Worm (Caenorhabditis elegans) whole organism, young adult: ENCODE results near the gene ung-1.

Experiments used
- B0261.1 ChIP-seq: sonication (generic microtip); optimal IDR thresholded peaks from 2 replicates; lab custom pipeline; 2016; ENCODE audit warnings: mild to moderate bottlenecking, missing genetic modification characterization, moderate library complexity, missing compliant biosample characterization
- F33H1.4 ChIP-seq: fragments of 200-800 bp; sonication (Bioruptor generic); IDR thresholded peaks from 2 replicates; pipeline ENCODE4 v1.3.6; 2022; ENCODE audit warnings: missing genetic modification reagents, missing genetic modification characterization, missing compliant biosample characterization
- F39B2.1 ChIP-seq: fragments of 200-800 bp; sonication (Bioruptor generic); IDR thresholded peaks from 2 replicates; pipeline ENCODE4 v1.3.6; 2022; ENCODE audit warnings: missing genetic modification reagents, missing genetic modification characterization, missing compliant biosample characterization
- F57A8.1 ChIP-seq: fragments of 200-800 bp; sonication (Bioruptor generic); optimal IDR thresholded peaks from 2 replicates; lab custom pipeline; 2018; ENCODE audit warnings: mild to moderate bottlenecking, missing genetic modification characterization, moderate library complexity, missing compliant biosample characterization
- ZK185.1 ChIP-seq: sonication (generic microtip); optimal IDR thresholded peaks from 2 replicates; lab custom pipeline; 2016; ENCODE audit warnings: mild to moderate bottlenecking, missing genetic modification characterization, missing compliant biosample characterization; ENCODE audit not compliant: poor library complexity, severe bottlenecking
- ama-1 ChIP-seq, 3 experiments: fragments of 150-350 bp in 1 of 3; sonication (generic microtip) in 2 of 3; optimal IDR thresholded peaks; 2 replicates each; lab custom pipeline; 2014 to 2018; ENCODE audit warnings: missing biosample characterization in 2 of 3, missing genetic modification characterization in 2 of 3, missing genetic modification reagents in 2 of 3
- atf-7 ChIP-seq: sonication (generic microtip); optimal IDR thresholded peaks from 2 replicates; lab custom pipeline; 2017; ENCODE audit warnings: mild to moderate bottlenecking, missing genetic modification characterization, missing compliant biosample characterization
- attf-5 ChIP-seq: fragments of 200-800 bp; sonication (Bioruptor generic); optimal IDR thresholded peaks from 2 replicates; lab custom pipeline; 2018; ENCODE audit warnings: mild to moderate bottlenecking, missing genetic modification characterization, missing compliant biosample characterization
- attf-6 ChIP-seq: fragments of 200-800 bp; sonication (Bioruptor generic); IDR thresholded peaks from 2 replicates; pipeline ENCODE4 v1.3.6; 2022; ENCODE audit warnings: missing genetic modification reagents, missing genetic modification characterization, missing compliant biosample characterization
- cebp-1 ChIP-seq, 2 experiments: fragments of 200-800 bp in 1 of 2; sonication (Bioruptor generic) in 1 of 2; sonication (generic microtip) in 1 of 2; IDR thresholded peaks in 1 of 2; optimal IDR thresholded peaks in 1 of 2; 2 replicates each; pipeline versions ENCODE4 v1.3.6 to Lab custom; 2017 to 2022; ENCODE audit warnings: missing compliant biosample characterization in 2 of 2, missing genetic modification characterization in 2 of 2, mild to moderate bottlenecking in 1 of 2, missing genetic modification reagents in 1 of 2, moderate library complexity in 1 of 2
- ceh-58 ChIP-seq: fragments of 200-800 bp; sonication (Bioruptor generic); IDR thresholded peaks from 2 replicates; pipeline ENCODE4 v1.3.6; 2022; ENCODE audit warnings: missing genetic modification characterization, missing compliant biosample characterization
- die-1 ChIP-seq: sonication (generic microtip); optimal IDR thresholded peaks from 2 replicates; lab custom pipeline; 2016; ENCODE audit warnings: missing genotype, mild to moderate bottlenecking, missing genetic modification characterization, missing compliant biosample characterization
- dox-1 ChIP-seq: fragments of 200-800 bp; sonication (Bioruptor generic); IDR thresholded peaks from 2 replicates; pipeline ENCODE4 v1.3.6; 2022; ENCODE audit warnings: missing genetic modification reagents, missing genetic modification characterization, missing compliant biosample characterization
- efl-1 ChIP-seq: fragments of 150-350 bp; optimal IDR thresholded peaks from 2 replicates; lab custom pipeline; 2014; ENCODE audit warnings: missing biosample characterization, missing genetic modification reagents, missing genetic modification characterization
- egl-44 ChIP-seq: fragments of 200-800 bp; sonication (Bioruptor generic); IDR thresholded peaks from 2 replicates; pipeline ENCODE4 v1.3.6; 2022; ENCODE audit warnings: missing genetic modification reagents, missing genetic modification characterization, missing compliant biosample characterization
- fkh-3 ChIP-seq: sonication (generic microtip); optimal IDR thresholded peaks from 2 replicates; lab custom pipeline; 2016; ENCODE audit warnings: mild to moderate bottlenecking, missing genetic modification characterization, missing compliant biosample characterization
- gei-17 ChIP-seq: fragments of 200-800 bp; sonication (Bioruptor generic); optimal IDR thresholded peaks from 2 replicates; lab custom pipeline; 2018; ENCODE audit warnings: mild to moderate bottlenecking, missing genetic modification characterization, missing compliant biosample characterization
- hrde-1 ChIP-seq: sonication (generic microtip); optimal IDR thresholded peaks from 2 replicates; lab custom pipeline; 2016; ENCODE audit warnings: missing genetic modification characterization, mild to moderate bottlenecking, missing compliant biosample characterization, moderate library complexity, missing genotype, missing genetic modification reagents, borderline replicate concordance
- let-607 ChIP-seq, 2 experiments: fragments of 200-800 bp in 1 of 2; sonication (Bioruptor generic) in 1 of 2; sonication (generic microtip) in 1 of 2; optimal IDR thresholded peaks; 2 replicates each; lab custom pipeline; 2016 to 2018; ENCODE audit warnings: mild to moderate bottlenecking in 2 of 2, missing compliant biosample characterization in 2 of 2, missing genetic modification characterization in 2 of 2, moderate library complexity in 2 of 2, missing genotype in 1 of 2
- lin-54 ChIP-seq: fragments of 200-800 bp; sonication (Bioruptor generic); optimal IDR thresholded peaks from 2 replicates; lab custom pipeline; 2018; ENCODE audit warnings: mild to moderate bottlenecking, missing genetic modification characterization, missing compliant biosample characterization
- madf-6 ChIP-seq: fragments of 200-800 bp; sonication (Bioruptor generic); IDR thresholded peaks from 2 replicates; pipeline ENCODE4 v1.3.6; 2022; ENCODE audit warnings: missing genetic modification reagents, missing genetic modification characterization, missing compliant biosample characterization
- nhr-179 ChIP-seq: sonication (generic microtip); optimal IDR thresholded peaks from 2 replicates; lab custom pipeline; 2016; ENCODE audit warnings: mild to moderate bottlenecking, missing genetic modification characterization, missing compliant biosample characterization
- nhr-27 ChIP-seq: fragments of 200-800 bp; sonication (Bioruptor generic); optimal IDR thresholded peaks from 2 replicates; lab custom pipeline; 2018; ENCODE audit warnings: mild to moderate bottlenecking, missing genetic modification characterization, moderate library complexity, missing compliant biosample characterization
- rcor-1 ChIP-seq: fragments of 200-800 bp; sonication (Bioruptor generic); IDR thresholded peaks from 2 replicates; pipeline ENCODE4 v1.3.6; 2022; ENCODE audit warnings: missing genetic modification reagents, missing genetic modification characterization, missing compliant biosample characterization
- rpc-1 ChIP-seq, 2 experiments: fragments of 150-350 bp in 1 of 2; sonication (generic microtip) in 1 of 2; optimal IDR thresholded peaks; 2 replicates each; lab custom pipeline; 2014 to 2018; ENCODE audit warnings: missing biosample characterization in 1 of 2, missing genetic modification characterization in 1 of 2, missing genetic modification reagents in 1 of 2, missing genotype in 1 of 2
- sdz-38 ChIP-seq: sonication (generic microtip); optimal IDR thresholded peaks from 2 replicates; lab custom pipeline; 2016; ENCODE audit warnings: missing genotype, missing genetic modification characterization, missing compliant biosample characterization
- sea-2 ChIP-seq: fragments of 200-800 bp; sonication (Bioruptor generic); IDR thresholded peaks from 2 replicates; pipeline ENCODE4 v1.3.6; 2022; ENCODE audit warnings: missing genetic modification characterization, missing compliant biosample characterization
- snpc-1.1 ChIP-seq: sonication (generic microtip); optimal IDR thresholded peaks from 2 replicates; lab custom pipeline; 2017; ENCODE audit warnings: missing genetic modification characterization, mild to moderate bottlenecking, missing compliant biosample characterization, antibody characterized with exemption, moderate library complexity, missing genotype, missing genetic modification reagents; ENCODE audit not compliant: insufficient read depth
- snpc-3.4 ChIP-seq: sonication (generic microtip); optimal IDR thresholded peaks from 2 replicates; lab custom pipeline; 2017; ENCODE audit warnings: missing genetic modification characterization, mild to moderate bottlenecking, missing compliant biosample characterization, antibody characterized with exemption, moderate library complexity, missing genotype, missing genetic modification reagents
- sptf-2 ChIP-seq: fragments of 200-800 bp; sonication (Bioruptor generic); optimal IDR thresholded peaks from 2 replicates; lab custom pipeline; 2018; ENCODE audit warnings: mild to moderate bottlenecking, missing genetic modification characterization, missing compliant biosample characterization
- tbp1 ChIP-seq: fragments of 200-800 bp; sonication (Bioruptor generic); optimal IDR thresholded peaks from 2 replicates; lab custom pipeline; 2018; ENCODE audit warnings: mild to moderate bottlenecking, missing genetic modification characterization, missing compliant biosample characterization

The ung-1 gene

DNA sequence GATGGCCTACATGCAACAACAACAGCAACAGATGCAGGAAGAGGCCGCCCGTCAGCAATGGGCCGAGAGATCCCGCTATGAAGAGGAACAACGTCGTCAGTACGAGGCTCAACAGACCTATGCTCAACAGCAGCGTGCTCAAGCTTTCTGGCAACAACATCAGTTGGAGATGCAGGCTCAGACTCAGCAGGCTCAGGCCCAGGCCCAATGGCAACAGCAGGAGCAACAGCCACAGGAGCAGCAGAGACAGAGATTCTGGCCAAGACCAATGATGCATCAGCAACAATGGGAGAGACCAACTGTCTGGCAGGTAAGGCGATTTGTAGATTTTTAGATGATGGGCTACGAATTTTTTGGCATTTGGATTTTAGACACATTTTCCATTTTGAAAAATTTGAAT is 48.4 kb upstream of the ung-1 start (continued):
- TF ChIP-seq egl-44 (no peak), ceh-58 (GFP tag; lab: Robert Waterston, UW) (no peak)
- TF ChIP-seq, all 124 proteins: peak for 6

DNA sequence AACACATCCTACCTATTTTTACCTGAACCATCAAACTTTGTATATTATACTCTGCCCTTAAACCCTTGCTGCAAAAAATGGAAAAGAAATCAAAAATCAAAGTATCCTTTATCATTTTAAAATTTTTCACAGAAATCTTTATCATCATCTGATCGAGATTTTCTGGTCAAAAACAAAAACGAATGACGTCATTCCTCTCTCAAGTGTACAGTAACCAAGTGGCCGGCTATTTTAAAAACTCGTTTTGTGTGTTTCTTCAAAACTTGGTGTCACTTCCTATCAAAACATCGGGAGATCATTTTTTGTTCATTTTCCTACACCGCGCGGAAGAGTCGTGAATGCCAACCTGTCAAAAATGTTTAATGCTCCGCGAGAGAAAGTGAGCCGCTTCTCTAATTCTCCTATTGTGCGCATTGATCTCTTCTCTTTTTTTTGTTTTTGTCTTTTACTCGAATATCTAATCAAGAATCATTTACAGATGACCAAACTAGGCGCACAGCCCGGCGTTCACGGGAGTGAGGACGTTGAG is 46.2 kb upstream of the ung-1 start, which contains the start of gene brp-1:
brp-1 (plus strand) TSS at position 479 of the 529 bp plus-strand sequence.
- TF ChIP-seq fkh-3 (tag; lab: Kevin White, UChicago) (no peak), rcor-1 (no peak), sdz-38 (tag; lab: Kevin White, UChicago) (no peak), rpc-1 (optimal IDR thresholded peaks at IDR 0.05; lab: Kevin White, UChicago) (no peak), rpc-1 (tag; optimal IDR thresholded peaks at IDR 0.05; lab: Kevin White, UChicago) (no peak), ama-1 (optimal IDR thresholded peaks at IDR 0.05; lab: Kevin White, UChicago) (peak; percentile 9), ama-1 (GFP tag; optimal IDR thresholded peaks at IDR 0.05; lab: Kevin White, UChicago) (no peak), atf-7 (tag; lab: Kevin White, UChicago) (peak; percentile 76), F57A8.1 (GFP tag; lab: Kevin White, UChicago) (no peak), let-607 (tag; optimal IDR thresholded peaks at IDR 0.05; lab: Kevin White, UChicago) (no peak), B0261.1 (tag; lab: Kevin White, UChicago) (no peak), sea-2 (no peak), hrde-1 (tag; lab: Kevin White, UChicago) (no peak), snpc-3.4 (tag; lab: Kevin White, UChicago) (no peak), die-1 (tag; lab: Kevin White, UChicago) (no peak)

DNA sequence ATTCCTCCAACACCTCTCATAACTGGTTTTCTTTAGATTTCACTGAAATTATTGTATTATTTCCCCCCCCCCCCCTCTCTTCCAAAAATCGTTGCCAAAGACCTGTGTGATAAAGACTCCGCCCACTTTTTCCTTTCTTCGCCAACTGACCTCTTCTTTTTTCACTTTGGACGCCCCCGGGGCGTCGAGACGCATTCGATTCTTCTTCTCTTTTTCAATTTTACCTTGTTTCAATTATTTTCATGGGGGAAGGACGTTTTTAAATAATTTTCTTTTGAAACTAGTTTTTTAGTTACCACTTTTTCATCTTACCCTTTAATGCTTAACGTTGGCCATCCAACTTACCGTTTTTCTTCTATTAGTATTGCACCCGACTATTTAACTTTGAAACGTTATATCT is 44.1 kb upstream of the ung-1 start:
- no peak for TF ChIP-seq snpc-1.1 (tag; lab: Kevin White, UChicago)
- no peak for TF ChIP-seq lin-54 (GFP tag; lab: Kevin White, UChicago)
- TF ChIP-seq efl-1 (GFP tag; lab: Kevin White, UChicago): no peak
- no peak for TF ChIP-seq F33H1.4 (GFP tag; lab: Robert Waterston, UW)
- no peak for TF ChIP-seq tbp1 (GFP tag; lab: Kevin White, UChicago)
- no peak for TF ChIP-seq F39B2.1 (GFP tag; lab: Robert Waterston, UW)
- TF ChIP-seq attf-5 (GFP tag; lab: Kevin White, UChicago): no peak
- no peak for TF ChIP-seq gei-17 (GFP tag; lab: Kevin White, UChicago)
- TF ChIP-seq nhr-179: no peak
- no peak for TF ChIP-seq attf-6 (GFP tag; lab: Robert Waterston, UW)
- TF ChIP-seq sptf-2 (GFP tag; lab: Kevin White, UChicago): no peak
- no peak for TF ChIP-seq ZK185.1 (tag; lab: Kevin White, UChicago)
- no peak for TF ChIP-seq dox-1 (GFP tag; lab: Robert Waterston, UW)
- no peak for TF ChIP-seq madf-6 (GFP tag; lab: Robert Waterston, UW)

DNA sequence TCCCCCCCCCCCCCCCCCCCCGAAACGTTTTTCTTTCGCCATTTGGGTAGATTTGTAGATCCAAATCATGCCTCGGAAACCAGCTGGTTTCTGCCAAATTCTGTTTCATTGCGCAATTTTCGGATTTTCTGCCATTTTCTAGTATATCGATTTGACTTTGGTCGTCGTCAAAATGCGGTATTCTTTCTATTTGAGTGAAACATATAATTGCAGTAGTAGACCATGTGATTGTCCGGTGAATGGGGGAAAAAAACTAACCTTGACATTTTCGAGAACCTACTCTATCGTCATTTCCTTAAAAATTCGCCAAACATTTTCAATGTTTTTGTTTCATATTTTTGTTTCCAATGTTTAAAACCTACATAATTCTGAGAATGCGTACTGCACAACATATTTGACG is 41.7 kb upstream of the ung-1 start:
- TF ChIP-seq cebp-1 (GFP tag; IDR thresholded peaks at IDR 0.05; lab: Robert Waterston, UW) (no peak), cebp-1 (tag; optimal IDR thresholded peaks at IDR 0.05; lab: Kevin White, UChicago) (peak; percentile 13), nhr-27 (no peak)
- TF ChIP-seq, all 124 proteins: peak for 1
